Worm (Caenorhabditis elegans): ENCODE results near the gene R08D7.4.

R08D7.4 gene

ce11 chrIII:8971255-8972020 is at the start of gene R08D7.4, which contains the start of gene eif-3.D:
Gene R08D7.4, plus strand, starts transcription at chrIII:8971892.
Gene eif-3.D, minus strand, starts transcription at chrIII:8971578.
- peak; percentile 54 for TF ChIP-seq med-1 (GFP tag; optimal IDR thresholded peaks at IDR 0.05; ENCODE audit: insufficient read depth)
- no peak for TF ChIP-seq ztf-29 (GFP tag; IDR thresholded peaks at IDR 0.05)
- no peak for TF ChIP-seq cog-1 (tag; optimal IDR thresholded peaks at IDR 0.05)
- TF ChIP-seq ref-1 (GFP tag; conservative IDR thresholded peaks at IDR 0.05) = no peak
- peak; percentile 57; the same call in 1 of the 2 replicates for TF ChIP-seq tab-1 (GFP tag; IDR thresholded peaks at IDR 0.05)
- 0 out of 2 replicates have a peak, but pooled peaks have one; percentile 47 for TF ChIP-seq flt-1 (GFP tag; IDR thresholded peaks at IDR 0.05)
- TF ChIP-seq ztf-23 (GFP tag; IDR thresholded peaks at IDR 0.05) = peak; percentile 66; the same call in 1 of the 2 replicates

DNA sequence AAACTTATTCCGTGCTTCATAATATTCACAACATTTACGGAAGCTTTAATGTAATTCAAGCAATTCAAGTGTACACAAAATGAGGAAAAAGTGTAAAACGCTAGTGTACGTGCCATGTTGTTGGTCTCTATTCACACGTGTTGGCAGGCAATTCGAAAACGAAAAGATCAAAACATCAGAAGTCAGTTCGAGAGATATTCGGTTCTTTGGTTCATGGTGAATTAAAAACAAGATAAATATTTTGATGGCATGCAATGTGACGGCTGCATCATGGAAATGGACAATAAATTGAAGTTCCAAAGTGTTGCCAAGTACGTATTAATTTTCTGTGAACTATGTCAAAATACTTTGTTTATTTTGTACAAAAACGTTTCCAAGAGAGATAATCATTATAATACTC is 49.6 kb upstream of the R08D7.4 start:
- TF ChIP-seq ztf-23 (GFP tag; IDR thresholded peaks at IDR 0.05) (no peak), ref-1 (GFP tag; conservative IDR thresholded peaks at IDR 0.05) (no peak), tab-1 (GFP tag; IDR thresholded peaks at IDR 0.05) (no peak)

ce11 chrIII:8923240-8923734 is 48.4 kb upstream of the R08D7.4 start, which contains the start of gene glb-1:
Gene glb-1, minus strand, starts transcription at chrIII:8923290.
- TF ChIP-seq ref-1 (GFP tag; conservative IDR thresholded peaks at IDR 0.05) (no peak), cog-1 (tag; optimal IDR thresholded peaks at IDR 0.05) (no peak), tab-1 (GFP tag; IDR thresholded peaks at IDR 0.05) (no peak), klf-2 (GFP tag; conservative IDR thresholded peaks at IDR 0.05) (no peak), ztf-23 (GFP tag; IDR thresholded peaks at IDR 0.05) (no peak), T22C8.4 (GFP tag; IDR thresholded peaks at IDR 0.05) (no peak), med-1 (GFP tag; optimal IDR thresholded peaks at IDR 0.05; ENCODE audit: insufficient read depth) (no peak), ztf-29 (GFP tag; IDR thresholded peaks at IDR 0.05) (no peak), flt-1 (GFP tag; IDR thresholded peaks at IDR 0.05) (no peak)

- TF ChIP-seq ztf-29 (GFP tag; IDR thresholded peaks at IDR 0.05) (no peak), klf-2 (GFP tag; conservative IDR thresholded peaks at IDR 0.05) (no peak), tab-1 (GFP tag; IDR thresholded peaks at IDR 0.05) (no peak), cog-1 (tag; optimal IDR thresholded peaks at IDR 0.05) (no peak), T22C8.4 (GFP tag; IDR thresholded peaks at IDR 0.05) (no peak), flt-1 (GFP tag; IDR thresholded peaks at IDR 0.05) (no peak), ztf-23 (GFP tag; IDR thresholded peaks at IDR 0.05) (no peak), ref-1 (GFP tag; conservative IDR thresholded peaks at IDR 0.05) (no peak), med-1 (GFP tag; optimal IDR thresholded peaks at IDR 0.05; ENCODE audit: insufficient read depth) (no peak)
Observed at ce11 chrIII:8923937-8924336, 47.8 kb upstream of the R08D7.4 start, which contains the start of gene ZK637.12. Gene ZK637.12, plus strand, starts transcription at chrIII:8924237.

- TF ChIP-seq klf-2 (GFP tag; conservative IDR thresholded peaks at IDR 0.05) (no peak), cog-1 (tag; optimal IDR thresholded peaks at IDR 0.05) (no peak), ztf-29 (GFP tag; IDR thresholded peaks at IDR 0.05) (no peak), tab-1 (GFP tag; IDR thresholded peaks at IDR 0.05) (no peak), ref-1 (GFP tag; conservative IDR thresholded peaks at IDR 0.05) (no peak), ztf-23 (GFP tag; IDR thresholded peaks at IDR 0.05) (no peak), med-1 (GFP tag; optimal IDR thresholded peaks at IDR 0.05; ENCODE audit: insufficient read depth) (no peak), flt-1 (GFP tag; IDR thresholded peaks at IDR 0.05) (no peak), T22C8.4 (GFP tag; IDR thresholded peaks at IDR 0.05) (no peak)
Observed at ce11 chrIII:8925539-8925938, 46.2 kb upstream of the R08D7.4 start.

DNA sequence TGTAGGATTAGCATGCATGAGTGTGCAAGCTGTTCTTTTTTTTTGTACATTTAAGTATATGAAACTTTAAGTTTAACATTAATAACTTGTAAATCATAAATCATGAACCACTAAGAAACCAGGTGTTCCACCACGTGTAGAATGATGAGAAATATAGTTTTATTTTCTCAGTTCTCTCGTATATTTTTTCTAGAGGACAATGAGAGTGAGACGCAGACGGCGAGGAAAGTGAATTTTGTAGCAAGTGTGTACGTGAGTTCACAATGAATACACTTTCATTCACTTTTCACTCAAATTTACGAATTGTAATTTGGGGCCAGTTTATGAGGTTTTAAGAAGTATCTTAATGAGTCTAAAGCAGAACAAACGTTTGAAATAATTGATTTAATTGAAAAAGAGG is 45.2 kb upstream of the R08D7.4 start:
- TF ChIP-seq med-1 (GFP tag; optimal IDR thresholded peaks at IDR 0.05; ENCODE audit: insufficient read depth) (no peak), flt-1 (GFP tag; IDR thresholded peaks at IDR 0.05) (no peak), ztf-23 (GFP tag; IDR thresholded peaks at IDR 0.05) (no peak), ref-1 (GFP tag; conservative IDR thresholded peaks at IDR 0.05) (no peak), T22C8.4 (GFP tag; IDR thresholded peaks at IDR 0.05) (no peak), klf-2 (GFP tag; conservative IDR thresholded peaks at IDR 0.05) (no peak), cog-1 (tag; optimal IDR thresholded peaks at IDR 0.05) (no peak), tab-1 (GFP tag; IDR thresholded peaks at IDR 0.05) (no peak), ztf-29 (GFP tag; IDR thresholded peaks at IDR 0.05) (no peak)

DNA sequence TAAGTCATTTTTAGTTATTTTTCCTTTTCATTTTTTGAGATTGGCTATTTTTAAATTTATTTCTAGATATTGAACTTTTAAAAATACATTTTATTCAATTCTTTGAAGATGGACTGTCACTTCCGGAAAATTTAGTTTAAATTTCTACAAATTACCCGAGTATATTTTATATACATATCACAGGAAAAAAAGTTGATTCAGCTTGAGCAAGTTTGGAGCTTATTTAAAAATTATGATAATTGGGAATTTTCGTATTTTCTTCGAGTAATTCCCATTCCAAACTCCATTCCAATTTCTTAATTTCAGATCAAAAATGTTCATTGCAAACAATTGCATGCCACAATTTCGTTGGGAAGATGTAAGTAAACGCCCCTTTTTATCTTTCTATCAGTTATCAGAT is 42.0 kb upstream of the R08D7.4 start, which contains the start of gene arrd-15:
arrd-15 (plus strand) TSS at position 301 of the 400 bp plus-strand sequence.
- no peak for TF ChIP-seq tab-1 (GFP tag; IDR thresholded peaks at IDR 0.05)
- no peak for TF ChIP-seq flt-1 (GFP tag; IDR thresholded peaks at IDR 0.05)
- no peak for TF ChIP-seq cog-1 (tag; optimal IDR thresholded peaks at IDR 0.05)
- no peak for TF ChIP-seq T22C8.4 (GFP tag; IDR thresholded peaks at IDR 0.05)
- TF ChIP-seq med-1 (GFP tag; optimal IDR thresholded peaks at IDR 0.05; ENCODE audit: insufficient read depth) = no peak
- no peak for TF ChIP-seq ztf-29 (GFP tag; IDR thresholded peaks at IDR 0.05)
- no peak for TF ChIP-seq klf-2 (GFP tag; conservative IDR thresholded peaks at IDR 0.05)
- TF ChIP-seq ref-1 (GFP tag; conservative IDR thresholded peaks at IDR 0.05) = no peak
- no peak for TF ChIP-seq ztf-23 (GFP tag; IDR thresholded peaks at IDR 0.05)

- TF ChIP-seq cog-1 (tag; optimal IDR thresholded peaks at IDR 0.05) (no peak), ztf-29 (GFP tag; IDR thresholded peaks at IDR 0.05) (no peak), flt-1 (GFP tag; IDR thresholded peaks at IDR 0.05) (no peak), ztf-23 (GFP tag; IDR thresholded peaks at IDR 0.05) (no peak), med-1 (GFP tag; optimal IDR thresholded peaks at IDR 0.05; ENCODE audit: insufficient read depth) (no peak), klf-2 (GFP tag; conservative IDR thresholded peaks at IDR 0.05) (no peak), T22C8.4 (GFP tag; IDR thresholded peaks at IDR 0.05) (no peak), tab-1 (GFP tag; IDR thresholded peaks at IDR 0.05) (no peak), ref-1 (GFP tag; conservative IDR thresholded peaks at IDR 0.05) (no peak)
Observed at ce11 chrIII:8933696-8934095, 38.0 kb upstream of the R08D7.4 start.

DNA sequence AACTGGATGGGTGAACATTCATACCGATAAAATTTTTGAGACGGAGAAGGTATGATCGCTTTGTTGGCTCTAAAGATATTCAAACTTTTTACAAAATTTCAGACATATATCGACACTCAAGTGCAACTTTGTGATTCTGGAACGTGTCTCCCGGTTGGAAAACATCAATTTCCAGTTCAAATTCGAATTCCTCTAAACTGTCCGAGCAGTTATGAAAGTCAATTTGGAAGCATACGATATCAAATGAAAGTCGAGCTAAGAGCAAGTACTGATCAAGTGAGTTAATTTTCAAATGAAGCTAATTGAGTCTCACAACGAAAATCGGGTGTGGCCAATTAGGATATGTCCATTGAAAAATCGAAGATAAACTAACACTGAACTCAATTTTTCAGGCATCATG is 37.3 kb upstream of the R08D7.4 start:
- TF ChIP-seq cog-1 (tag; optimal IDR thresholded peaks at IDR 0.05) (no peak), ref-1 (GFP tag; conservative IDR thresholded peaks at IDR 0.05) (no peak), T22C8.4 (GFP tag; IDR thresholded peaks at IDR 0.05) (no peak), klf-2 (GFP tag; conservative IDR thresholded peaks at IDR 0.05) (no peak), flt-1 (GFP tag; IDR thresholded peaks at IDR 0.05) (no peak), med-1 (GFP tag; optimal IDR thresholded peaks at IDR 0.05; ENCODE audit: insufficient read depth) (no peak), ztf-23 (GFP tag; IDR thresholded peaks at IDR 0.05) (no peak), ztf-29 (GFP tag; IDR thresholded peaks at IDR 0.05) (no peak)

All from whole organism, midembryonic.